Fruit fly (Drosophila melanogaster): ENCODE measurements around the gene bcd.
A peak's percentile ranks its signal among the peaks of the same experiment; 100 is the strongest.

bcd gene

dm6 chr3R:6723537-6724171 lies 35.6 kb downstream of the bcd start (continued):
- TF ChIP-seq CG3838 (GFP tag; optimal IDR thresholded peaks at IDR 0.05) (no peak), CG2202 (tag; optimal IDR thresholded peaks at IDR 0.05) (no peak), Antp (GFP tag; optimal IDR thresholded peaks at IDR 0.05) (peak; percentile 14), Myb (GFP tag; optimal IDR thresholded peaks at IDR 0.05) (no peak), insv (GFP tag; optimal IDR thresholded peaks at IDR 0.05) (no peak), da (GFP tag; optimal IDR thresholded peaks at IDR 0.05) (no peak), ato (GFP tag; IDR thresholded peaks at IDR 0.05; ENCODE audit: partially characterized antibody) (no peak), danr (GFP tag; IDR thresholded peaks at IDR 0.05) (no peak), yki (optimal IDR thresholded peaks at IDR 0.05) (no peak), Eip74EF (GFP tag; optimal IDR thresholded peaks at IDR 0.05) (no peak), Hey (tag; optimal IDR thresholded peaks at IDR 0.05) (no peak), CG6272 (GFP tag; IDR thresholded peaks at IDR 0.05) (no peak), ind (GFP tag; optimal IDR thresholded peaks at IDR 0.05) (no peak), stc (GFP tag; IDR thresholded peaks at IDR 0.05) (no peak), ci (GFP tag; IDR thresholded peaks at IDR 0.05) (no peak), corto (GFP tag; optimal IDR thresholded peaks at IDR 0.05) (no peak), salm (tag; optimal IDR thresholded peaks at IDR 0.05) (no peak), sna (GFP tag; IDR thresholded peaks at IDR 0.05; ENCODE audit: partially characterized antibody) (no peak), CG11085 (GFP tag; IDR thresholded peaks at IDR 0.05) (no peak), CG17829 (tag; optimal IDR thresholded peaks at IDR 0.05) (peak; percentile 61), Hr39 (optimal IDR thresholded peaks at IDR 0.05) (no peak), ERR (GFP tag; optimal IDR thresholded peaks at IDR 0.05) (no peak), TFAM (GFP tag; optimal IDR thresholded peaks at IDR 0.05) (no peak), gcm (GFP tag; optimal IDR thresholded peaks at IDR 0.05) (no peak), h (optimal IDR thresholded peaks at IDR 0.05) (no peak), Blimp-1 (GFP tag; optimal IDR thresholded peaks at IDR 0.05) (peak; percentile 58), CG15479 (GFP tag; optimal IDR thresholded peaks at IDR 0.05) (peak; percentile 40), CG31441 (GFP tag; IDR thresholded peaks at IDR 0.05) (peak; percentile 57), mam (GFP tag; optimal IDR thresholded peaks at IDR 0.05) (no peak), crc (GFP tag; optimal IDR thresholded peaks at IDR 0.05) (no peak), Gug (GFP tag; IDR thresholded peaks at IDR 0.05) (no peak), CG1024 (GFP tag; IDR thresholded peaks at IDR 0.05) (no peak), dmrt11E (tag; optimal IDR thresholded peaks at IDR 0.05) (peak; percentile 66), twi (tag; optimal IDR thresholded peaks at IDR 0.05) (no peak), CG12236 (GFP tag; optimal IDR thresholded peaks at IDR 0.05) (no peak), CG30020 (tag; optimal IDR thresholded peaks at IDR 0.05) (no peak), CG17912 (GFP tag; optimal IDR thresholded peaks at IDR 0.05) (no peak), jigr1 (GFP tag; IDR thresholded peaks at IDR 0.05) (no peak), CG17802 (tag; optimal IDR thresholded peaks at IDR 0.05) (no peak), CG11398 (GFP tag; optimal IDR thresholded peaks at IDR 0.05) (no peak), CG8089 (GFP tag; optimal IDR thresholded peaks at IDR 0.05) (no peak), lilli (GFP tag; optimal IDR thresholded peaks at IDR 0.05) (no peak), CG13424 (tag; optimal IDR thresholded peaks at IDR 0.05) (peak; percentile 32), CG11456 (GFP tag; IDR thresholded peaks at IDR 0.05) (no peak), Dfd (GFP tag; optimal IDR thresholded peaks at IDR 0.05) (no peak), dati (GFP tag; IDR thresholded peaks at IDR 0.05) (no peak), cas (GFP tag; IDR thresholded peaks at IDR 0.05) (no peak), ham (GFP tag; IDR thresholded peaks at IDR 0.05) (no peak), al (GFP tag; IDR thresholded peaks at IDR 0.05) (no peak), zf30C (GFP tag; optimal IDR thresholded peaks at IDR 0.05) (peak; percentile 83), Fer1 (GFP tag; optimal IDR thresholded peaks at IDR 0.05) (no peak), az2 (GFP tag; optimal IDR thresholded peaks at IDR 0.05) (peak; percentile 38), CG7928 (GFP tag; optimal IDR thresholded peaks at IDR 0.05) (no peak)

All from whole organism, embryonic.